Worm (Caenorhabditis elegans): ENCODE results near the gene K01B6.3.

Gene K01B6.3

ce11 chrIII:9346114-9346513 lies 46.1 kb downstream of the K01B6.3 start:
- no peak for TF ChIP-seq aly-1 (tag; optimal IDR thresholded peaks at IDR 0.05)
- no peak for TF ChIP-seq B0310.2 (tag; optimal IDR thresholded peaks at IDR 0.05)

- no peak for TF ChIP-seq ceh-36 (tag; optimal IDR thresholded peaks at IDR 0.05)
- no peak for TF ChIP-seq hmbx-1 (tag; optimal IDR thresholded peaks at IDR 0.05)
- no peak for TF ChIP-seq tbx-11 (GFP tag; IDR thresholded peaks at IDR 0.05)
- TF ChIP-seq ama-1 (optimal IDR thresholded peaks at IDR 0.05) = no peak
- TF ChIP-seq ceh-13 (GFP tag; optimal IDR thresholded peaks at IDR 0.05) = no peak
- no peak for TF ChIP-seq scrt-1 (GFP tag; IDR thresholded peaks at IDR 0.05)
- TF ChIP-seq ets-7 (tag; optimal IDR thresholded peaks at IDR 0.05) = no peak
- no peak for TF ChIP-seq hnd-1 (tag; optimal IDR thresholded peaks at IDR 0.05)
- TF ChIP-seq tbx-37 (GFP tag; conservative IDR thresholded peaks at IDR 0.05) = no peak
- no peak for TF ChIP-seq flt-1 (GFP tag; IDR thresholded peaks at IDR 0.05)
- no peak for TF ChIP-seq F13C5.2 (tag; optimal IDR thresholded peaks at IDR 0.05)
- no peak for TF ChIP-seq sea-1 (GFP tag; conservative IDR thresholded peaks at IDR 0.05)
- TF ChIP-seq B0310.2 (tag; optimal IDR thresholded peaks at IDR 0.05) = no peak
- no peak for TF ChIP-seq hmg-4 (GFP tag; optimal IDR thresholded peaks at IDR 0.05)
- no peak for TF ChIP-seq tra-4 (tag; optimal IDR thresholded peaks at IDR 0.05)
- no peak for TF ChIP-seq aly-1 (tag; optimal IDR thresholded peaks at IDR 0.05)
- TF ChIP-seq pes-1 (GFP tag; IDR thresholded peaks at IDR 0.05) = no peak
Observed at ce11 chrIII:9346722-9347121, 46.7 kb downstream of the K01B6.3 start.

Measured in whole organism, early embryonic.